Worm (Caenorhabditis elegans) whole organism, dauer: ENCODE results near the gene algn-13.

Experiments
- unc-62 ChIP-seq: sonication (generic microtip); optimal IDR thresholded peaks from 2 replicates; lab custom pipeline; 2017; ENCODE audit warnings: missing biosample characterization, missing genetic modification reagents, missing genetic modification characterization

algn-13 gene

ce11 chrV:13961927-13962419, at the start of gene algn-13, which contains the start of gene R10D12.13:
algn-13 (minus strand) TSS chrV:13961977.
R10D12.13 (plus strand) TSS chrV:13962417.
- no peak for TF ChIP-seq unc-62 (GFP tag; lab: Kevin White, UChicago)

- no peak for TF ChIP-seq unc-62 (GFP tag; lab: Kevin White, UChicago)
Measured at ce11 chrV:14011427-14011826, 49.6 kb upstream of the algn-13 start.

- TF ChIP-seq unc-62 (GFP tag; lab: Kevin White, UChicago): no peak
Measured at ce11 chrV:14010021-14010420, 48.2 kb upstream of the algn-13 start.

ce11 chrV:14008353-14008859, 46.6 kb upstream of the algn-13 start:
- no peak for TF ChIP-seq unc-62 (GFP tag; lab: Kevin White, UChicago)

ce11 chrV:14006819-14007218, 45.0 kb upstream of the algn-13 start:
- TF ChIP-seq unc-62 (GFP tag; lab: Kevin White, UChicago): no peak

- no peak for TF ChIP-seq unc-62 (GFP tag; lab: Kevin White, UChicago)
Measured at ce11 chrV:14005812-14006211, 44.0 kb upstream of the algn-13 start, which contains the start of gene ric-7. ric-7 (minus strand) TSS chrV:14005912.

ce11 chrV:14004342-14004741, 42.6 kb upstream of the algn-13 start:
- TF ChIP-seq unc-62 (GFP tag; lab: Kevin White, UChicago): no peak

ce11 chrV:14003587-14004156, 41.9 kb upstream of the algn-13 start:
- no peak for TF ChIP-seq unc-62 (GFP tag; lab: Kevin White, UChicago)

- TF ChIP-seq unc-62 (GFP tag; lab: Kevin White, UChicago): no peak
Measured at ce11 chrV:14002402-14002801, 40.6 kb upstream of the algn-13 start.

- no peak for TF ChIP-seq unc-62 (GFP tag; lab: Kevin White, UChicago)
Measured at ce11 chrV:14001929-14002328, 40.2 kb upstream of the algn-13 start.

- no peak for TF ChIP-seq unc-62 (GFP tag; lab: Kevin White, UChicago)
Measured at ce11 chrV:13993478-13993877, 31.7 kb upstream of the algn-13 start.

- TF ChIP-seq unc-62 (GFP tag; lab: Kevin White, UChicago): no peak
Measured at ce11 chrV:13992485-13992884, 30.7 kb upstream of the algn-13 start, which contains the start of gene droe-4. droe-4 (plus strand) TSS chrV:13992656.

- TF ChIP-seq unc-62 (GFP tag; lab: Kevin White, UChicago): no peak
Measured at ce11 chrV:13986823-13987222, 25.0 kb upstream of the algn-13 start.

ce11 chrV:13984828-13985227, 23.1 kb upstream of the algn-13 start, which contains the start of gene end-1:
end-1 (plus strand) TSS chrV:13985128.
- no peak for TF ChIP-seq unc-62 (GFP tag; lab: Kevin White, UChicago)

ce11 chrV:13981677-13982076, 19.9 kb upstream of the algn-13 start:
- no peak for TF ChIP-seq unc-62 (GFP tag; lab: Kevin White, UChicago)

ce11 chrV:13980807-13981206, 19.0 kb upstream of the algn-13 start, which contains the start of gene eol-1:
eol-1 (minus strand) TSS chrV:13980907.
- no peak for TF ChIP-seq unc-62 (GFP tag; lab: Kevin White, UChicago)
